Worm (Caenorhabditis elegans) whole organism, L1 larva: ENCODE results near the gene nspe-2.

Source experiments
- ama-1 ChIP-seq: fragments of 150-350 bp; optimal IDR thresholded peaks from 2 replicates; lab custom pipeline; 2014
- fkh-10 ChIP-seq: sonication (generic microtip); optimal IDR thresholded peaks from 2 replicates; lab custom pipeline; 2017; ENCODE audit warnings: missing biosample characterization, missing genetic modification reagents, missing genetic modification characterization
- nhr-20 ChIP-seq: sonication (generic microtip); optimal IDR thresholded peaks from 2 replicates; lab custom pipeline; 2016; ENCODE audit warnings: mild to moderate bottlenecking, missing genetic modification characterization, missing compliant biosample characterization
- snu-23 ChIP-seq: sonication (generic microtip); optimal IDR thresholded peaks from 2 replicates; lab custom pipeline; 2016; ENCODE audit warnings: missing genetic modification characterization, missing compliant biosample characterization

DNA sequence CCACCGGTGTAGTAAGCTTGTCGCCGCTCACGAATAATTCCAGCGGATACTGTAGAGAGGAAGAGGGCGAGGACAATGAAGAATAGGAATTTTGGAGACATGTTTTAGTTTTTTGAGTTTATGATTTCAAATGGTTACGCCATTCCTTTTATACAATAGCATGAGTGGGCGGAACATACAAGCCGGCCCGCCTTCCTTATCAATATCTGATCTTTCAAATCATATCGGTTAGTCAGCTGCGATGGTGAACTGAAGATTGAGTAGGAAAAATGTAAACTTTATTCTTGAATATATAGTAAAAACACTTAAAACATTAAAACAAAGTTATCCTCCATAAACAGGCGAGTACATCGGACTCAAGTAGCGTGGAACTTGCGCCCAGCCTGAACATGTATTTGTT is 1.6 kb upstream of the nspe-2 start, which contains the start of gene nspe-1:
- no peak for TF ChIP-seq ama-1
- no peak for TF ChIP-seq nhr-20 (tag; lab: Kevin White, UChicago)
- TF ChIP-seq fkh-10 (GFP tag; lab: Kevin White, UChicago): no peak
- no peak for TF ChIP-seq snu-23 (GFP tag; lab: Kevin White, UChicago)
